Fruit fly (Drosophila melanogaster) whole organism, pupa: ENCODE data around the gene CG31609.

Source experiments
- CG10348 ChIP-seq: fragments of 200-800 bp; sonication (Bioruptor generic); IDR thresholded peaks from 2 replicates; pipeline ENCODE4 v1.3.6; 2022; ENCODE audit warnings: missing biosample characterization, missing genetic modification characterization
- CG12605 ChIP-seq: fragments of 200-800 bp; sonication (Bioruptor generic); IDR thresholded peaks from 2 replicates; pipeline ENCODE4 v1.3.6; 2022; ENCODE audit warnings: missing biosample characterization, missing genetic modification characterization
- CG13204 ChIP-seq: fragments of 200-800 bp; sonication (Bioruptor generic); optimal IDR thresholded peaks from 2 replicates; lab custom pipeline; 2018; ENCODE audit warnings: missing biosample characterization, mild to moderate bottlenecking, missing genetic modification characterization, moderate library complexity
- CG14655 ChIP-seq: fragments of 200-800 bp; sonication (Bioruptor generic); optimal IDR thresholded peaks from 3 replicates; lab custom pipeline; 2017; ENCODE audit warnings: mild to moderate bottlenecking, missing biosample characterization, missing genetic modification reagents, missing genetic modification characterization
- CG15710 ChIP-seq: fragments of 200-800 bp; sonication (Bioruptor generic); optimal IDR thresholded peaks from 2 replicates; lab custom pipeline; 2018; ENCODE audit warnings: missing biosample characterization, mild to moderate bottlenecking, missing genetic modification characterization, moderate library complexity
- CG17806 ChIP-seq: fragments of 200-800 bp; sonication (Bioruptor generic); optimal IDR thresholded peaks from 2 replicates; lab custom pipeline; 2018; ENCODE audit warnings: missing biosample characterization, mild to moderate bottlenecking, missing genetic modification characterization, moderate library complexity
- CG32121 ChIP-seq: fragments of 200-800 bp; sonication (Bioruptor generic); IDR thresholded peaks from 2 replicates; pipeline ENCODE4 v1.3.6; 2022; ENCODE audit warnings: missing biosample characterization, missing genetic modification characterization
- CG34367 ChIP-seq: fragments of 200-800 bp; sonication (Bioruptor generic); optimal IDR thresholded peaks from 2 replicates; lab custom pipeline; 2018; ENCODE audit warnings: missing biosample characterization, mild to moderate bottlenecking, missing genetic modification characterization
- CG4496 ChIP-seq: fragments of 200-800 bp; sonication (Bioruptor generic); IDR thresholded peaks from 3 replicates; pipeline ENCODE4 v1.3.6; 2022; ENCODE audit warnings: missing biosample characterization, missing genetic modification characterization
- CG8159 ChIP-seq: fragments of 200-800 bp; sonication (Bioruptor generic); optimal IDR thresholded peaks from 3 replicates; lab custom pipeline; 2018; ENCODE audit warnings: missing biosample characterization, mild to moderate bottlenecking, missing genetic modification characterization, moderate library complexity
- CG8301 ChIP-seq: fragments of 200-800 bp; sonication (Bioruptor generic); optimal IDR thresholded peaks from 2 replicates; lab custom pipeline; 2018; ENCODE audit warnings: missing biosample characterization, mild to moderate bottlenecking, missing genetic modification characterization
- CG9948 ChIP-seq: fragments of 200-800 bp; sonication (Bioruptor generic); optimal IDR thresholded peaks from 2 replicates; lab custom pipeline; 2018; ENCODE audit warnings: missing biosample characterization, mild to moderate bottlenecking, missing genetic modification characterization, moderate library complexity
- D1 ChIP-seq: fragments of 200-800 bp; sonication (Bioruptor generic); optimal IDR thresholded peaks from 2 replicates; lab custom pipeline; 2018; ENCODE audit warnings: missing biosample characterization, mild to moderate bottlenecking, missing genetic modification characterization, moderate library complexity
- EcR ChIP-seq: fragments of 200-800 bp; sonication (Bioruptor generic); optimal IDR thresholded peaks from 3 replicates; lab custom pipeline; 2019; ENCODE audit warnings: missing biosample characterization, missing genetic modification characterization, mild to moderate bottlenecking, moderate library complexity, missing genetic modification reagents
- Ets98B ChIP-seq: fragments of 200-800 bp; sonication (Bioruptor generic); IDR thresholded peaks from 2 replicates; pipeline ENCODE4 v1.3.6; 2022; ENCODE audit warnings: missing biosample characterization, missing genetic modification characterization
- Pif1A ChIP-seq: fragments of 200-800 bp; sonication (Bioruptor generic); optimal IDR thresholded peaks from 3 replicates; lab custom pipeline; 2016; ENCODE audit warnings: missing biosample characterization, missing genetic modification characterization
- Pif1B ChIP-seq: fragments of 200-800 bp; sonication (Bioruptor generic); optimal IDR thresholded peaks from 3 replicates; lab custom pipeline; 2016; ENCODE audit warnings: missing biosample characterization, missing genetic modification characterization
- Snoo ChIP-seq: fragments of 200-800 bp; sonication (Bioruptor generic); optimal IDR thresholded peaks from 3 replicates; lab custom pipeline; 2017; ENCODE audit warnings: missing biosample characterization, mild to moderate bottlenecking, missing genetic modification characterization, inconsistent platforms
- fd96Ca ChIP-seq: fragments of 200-800 bp; sonication (Bioruptor generic); IDR thresholded peaks from 3 replicates; pipeline ENCODE4 v1.3.6; 2022; ENCODE audit warnings: missing biosample characterization, missing genetic modification characterization
- gl ChIP-seq: fragments of 200-800 bp; sonication (Bioruptor generic); optimal IDR thresholded peaks from 2 replicates; lab custom pipeline; 2018; ENCODE audit warnings: missing biosample characterization, mild to moderate bottlenecking, missing genetic modification characterization
- rn ChIP-seq: fragments of 200-800 bp; sonication (Bioruptor generic); IDR thresholded peaks from 2 replicates; pipeline ENCODE4 v1.3.6; 2022; ENCODE audit warnings: missing biosample characterization, missing genetic modification characterization

Gene CG31609

DNA sequence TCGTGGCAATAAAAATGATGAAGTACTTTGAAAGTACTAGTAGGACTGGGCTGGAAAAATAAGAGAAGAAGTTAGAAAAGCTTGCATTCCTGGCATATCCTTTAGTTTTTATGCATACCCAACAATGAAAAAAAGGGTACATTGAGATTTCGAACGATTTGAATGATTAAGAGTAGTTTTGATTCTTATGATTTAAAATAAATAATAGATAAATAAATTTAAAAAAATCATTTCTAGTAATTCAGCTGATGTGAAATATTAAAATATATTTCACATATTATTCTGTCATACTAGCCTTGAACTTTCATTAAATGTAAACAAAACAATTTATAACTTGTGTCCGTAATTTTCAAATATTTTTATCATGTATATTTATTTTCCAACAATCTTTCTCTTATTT lies at the start of gene CG31609:
Gene CG31609 (plus strand): TSS at position 301 of the 400 bp plus-strand sequence.
- TF ChIP-seq fd96Ca (GFP tag; lab: Robert Waterston, UW) (no peak), CG12605 (GFP tag; lab: Robert Waterston, UW) (no peak), CG14655 (GFP tag; lab: Kevin White, UChicago) (no peak), Ets98B (GFP tag; lab: Robert Waterston, UW) (no peak), CG32121 (GFP tag; lab: Robert Waterston, UW) (no peak), Snoo (tag; lab: Kevin White, UChicago) (no peak), Pif1B (GFP tag; lab: Kevin White, UChicago) (no peak), CG4496 (GFP tag; lab: Robert Waterston, UW) (no peak), EcR (GFP tag; lab: Kevin White, UChicago) (no peak), CG13204 (GFP tag; lab: Kevin White, UChicago) (no peak), CG9948 (tag; lab: Kevin White, UChicago) (no peak), CG34367 (tag; lab: Kevin White, UChicago) (no peak), gl (no peak), CG8301 (tag; lab: Kevin White, UChicago) (no peak), Pif1A (GFP tag; lab: Kevin White, UChicago) (no peak), CG10348 (GFP tag; lab: Robert Waterston, UW) (no peak), CG8159 (tag; lab: Kevin White, UChicago) (no peak)

DNA sequence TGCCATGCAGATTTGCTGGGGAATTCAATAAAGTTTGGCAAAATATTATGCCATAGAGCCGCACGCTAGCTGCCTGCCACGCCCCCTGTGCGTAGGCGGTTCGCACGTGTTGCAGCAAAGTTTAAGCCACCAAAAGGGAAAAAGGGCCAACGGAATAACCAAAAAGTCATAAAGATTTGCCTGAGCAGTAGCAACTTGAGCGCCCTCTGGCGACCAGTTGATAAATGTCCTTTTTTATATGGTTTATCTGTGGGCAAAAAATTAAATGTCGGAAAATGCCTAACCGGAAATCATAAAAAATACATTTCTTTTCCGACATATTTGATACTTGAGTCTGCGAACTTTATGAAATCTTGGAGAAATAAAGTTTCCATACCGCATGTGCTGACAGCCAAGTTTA lies 30.2 kb upstream of the CG31609 start:
- TF ChIP-seq CG14655 (GFP tag; lab: Kevin White, UChicago) (no peak), CG9948 (tag; lab: Kevin White, UChicago) (no peak), CG8159 (tag; lab: Kevin White, UChicago) (no peak), CG17806 (tag; lab: Kevin White, UChicago) (no peak), D1 (tag; lab: Kevin White, UChicago) (no peak), fd96Ca (GFP tag; lab: Robert Waterston, UW) (no peak), CG32121 (GFP tag; lab: Robert Waterston, UW) (no peak), gl (no peak), CG8301 (tag; lab: Kevin White, UChicago) (no peak), Snoo (tag; lab: Kevin White, UChicago) (no peak), Ets98B (GFP tag; lab: Robert Waterston, UW) (no peak), CG4496 (GFP tag; lab: Robert Waterston, UW) (no peak), rn (GFP tag; lab: Robert Waterston, UW) (no peak), CG10348 (GFP tag; lab: Robert Waterston, UW) (no peak), CG13204 (GFP tag; lab: Kevin White, UChicago) (no peak), EcR (GFP tag; lab: Kevin White, UChicago) (no peak)
- TF ChIP-seq, all 21 proteins: peak for 0

DNA sequence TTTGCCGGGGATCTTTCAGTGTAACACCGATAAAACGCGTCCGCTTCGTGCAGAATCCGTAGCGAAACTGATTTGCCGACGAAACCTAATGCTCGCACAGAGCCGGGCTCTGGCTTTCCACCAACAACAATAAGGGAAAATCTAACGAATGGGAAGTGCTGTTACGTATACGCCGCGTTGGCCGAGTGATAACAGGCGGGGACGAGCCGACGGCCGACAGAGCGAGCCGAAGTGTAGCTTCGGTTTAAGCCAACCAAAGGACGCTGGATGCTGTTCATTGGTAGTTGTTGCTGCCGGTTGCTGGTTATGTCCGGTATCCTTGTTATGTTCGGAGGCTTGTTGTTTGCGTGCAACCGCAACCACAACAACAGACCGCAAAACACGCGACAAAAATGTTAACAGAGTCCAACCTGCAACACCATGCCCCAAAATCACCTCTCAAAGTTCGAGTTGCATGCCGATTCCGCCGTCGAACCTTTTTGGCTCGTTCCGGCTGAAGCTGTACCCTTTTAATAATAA lies 26.2 kb upstream of the CG31609 start, which contains the start of gene DIP-zeta:
Gene DIP-zeta (minus strand): TSS at position 71 of the 519 bp plus-strand sequence.
- TF ChIP-seq CG32121 (GFP tag; lab: Robert Waterston, UW) (no peak), CG8159 (tag; lab: Kevin White, UChicago) (no peak), CG4496 (GFP tag; lab: Robert Waterston, UW) (no peak), rn (GFP tag; lab: Robert Waterston, UW) (no peak), D1 (tag; lab: Kevin White, UChicago) (no peak), CG9948 (tag; lab: Kevin White, UChicago) (no peak), CG15710 (no peak), CG10348 (GFP tag; lab: Robert Waterston, UW) (no peak), CG13204 (GFP tag; lab: Kevin White, UChicago) (no peak), fd96Ca (GFP tag; lab: Robert Waterston, UW) (no peak), CG14655 (GFP tag; lab: Kevin White, UChicago) (no peak), CG34367 (tag; lab: Kevin White, UChicago) (no peak)

DNA sequence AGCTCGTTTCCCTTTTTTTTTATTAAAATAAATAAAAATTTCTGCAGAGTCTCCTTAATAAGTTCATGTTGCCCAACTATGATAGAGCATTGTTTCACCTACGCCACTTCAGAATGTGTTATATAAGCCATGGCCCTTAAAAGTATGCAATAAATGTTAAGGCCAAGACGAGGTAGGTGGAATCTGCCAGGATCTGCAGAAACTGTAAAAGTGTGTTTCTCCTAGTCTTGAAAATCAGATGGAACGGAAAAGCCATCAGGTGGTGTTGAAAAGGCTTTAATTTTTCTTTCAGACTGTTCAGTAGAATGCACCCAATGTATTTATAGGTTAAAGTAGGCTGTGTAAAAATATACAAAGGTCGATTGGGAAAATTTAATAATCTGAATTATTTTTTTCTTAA lies 20.5 kb upstream of the CG31609 start, which contains the start of gene CG12439:
Gene CG12439 (plus strand): TSS at position 301 of the 400 bp plus-strand sequence.
- TF ChIP-seq Snoo (tag; lab: Kevin White, UChicago): no peak
- no peak for TF ChIP-seq CG8159 (tag; lab: Kevin White, UChicago)
- TF ChIP-seq CG8301 (tag; lab: Kevin White, UChicago): no peak
- TF ChIP-seq CG12605 (GFP tag; lab: Robert Waterston, UW): no peak
- no peak for TF ChIP-seq CG32121 (GFP tag; lab: Robert Waterston, UW)
- TF ChIP-seq CG9948 (tag; lab: Kevin White, UChicago): no peak
- no peak for TF ChIP-seq gl
- no peak for TF ChIP-seq fd96Ca (GFP tag; lab: Robert Waterston, UW)
- TF ChIP-seq CG4496 (GFP tag; lab: Robert Waterston, UW): no peak
- no peak for TF ChIP-seq CG13204 (GFP tag; lab: Kevin White, UChicago)
- no peak for TF ChIP-seq CG15710
- no peak for TF ChIP-seq Pif1A (GFP tag; lab: Kevin White, UChicago)
- TF ChIP-seq rn (GFP tag; lab: Robert Waterston, UW): no peak
- no peak for TF ChIP-seq EcR (GFP tag; lab: Kevin White, UChicago)
- TF ChIP-seq D1 (tag; lab: Kevin White, UChicago): no peak
- TF ChIP-seq CG10348 (GFP tag; lab: Robert Waterston, UW): no peak

DNA sequence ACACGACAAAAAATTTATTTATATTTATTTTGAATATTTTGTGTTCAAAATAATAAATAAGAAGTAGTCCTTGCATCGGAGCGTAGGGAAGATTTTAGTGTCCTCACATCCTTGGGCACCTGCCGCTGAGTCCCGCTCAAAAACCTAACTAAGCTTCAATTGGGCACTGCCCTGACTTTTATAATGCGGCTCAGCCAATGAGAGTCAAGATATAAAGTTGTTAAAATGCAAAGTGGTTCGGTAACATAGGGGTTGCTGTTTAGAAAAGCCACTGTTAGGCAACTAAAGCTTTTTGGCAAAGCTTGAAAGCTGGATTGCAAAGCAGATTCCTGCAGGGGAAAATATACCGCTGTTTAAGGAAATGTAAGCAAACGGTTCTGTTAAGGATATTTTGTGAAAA lies 14.6 kb upstream of the CG31609 start:
- TF ChIP-seq CG17806 (tag; lab: Kevin White, UChicago): no peak
- no peak for TF ChIP-seq CG9948 (tag; lab: Kevin White, UChicago)
- TF ChIP-seq CG12605 (GFP tag; lab: Robert Waterston, UW): no peak
- TF ChIP-seq Pif1A (GFP tag; lab: Kevin White, UChicago): no peak
- no peak for TF ChIP-seq CG4496 (GFP tag; lab: Robert Waterston, UW)
- no peak for TF ChIP-seq CG8301 (tag; lab: Kevin White, UChicago)
- TF ChIP-seq Pif1B (GFP tag; lab: Kevin White, UChicago): no peak
- no peak for TF ChIP-seq rn (GFP tag; lab: Robert Waterston, UW)
- TF ChIP-seq CG15710: no peak
- TF ChIP-seq CG8159 (tag; lab: Kevin White, UChicago): no peak
- no peak for TF ChIP-seq CG34367 (tag; lab: Kevin White, UChicago)
- no peak for TF ChIP-seq Ets98B (GFP tag; lab: Robert Waterston, UW)
- TF ChIP-seq gl: no peak
- TF ChIP-seq EcR (GFP tag; lab: Kevin White, UChicago): no peak
- no peak for TF ChIP-seq CG14655 (GFP tag; lab: Kevin White, UChicago)
- no peak for TF ChIP-seq D1 (tag; lab: Kevin White, UChicago)
- TF ChIP-seq CG10348 (GFP tag; lab: Robert Waterston, UW): no peak
- TF ChIP-seq CG13204 (GFP tag; lab: Kevin White, UChicago): no peak
- TF ChIP-seq fd96Ca (GFP tag; lab: Robert Waterston, UW): no peak
- TF ChIP-seq Snoo (tag; lab: Kevin White, UChicago): no peak
- TF ChIP-seq, all 21 proteins: peak for 0
